Worm (Caenorhabditis elegans) whole organism, late embryonic: ENCODE data around the gene C37C3.2.

Experiments
- K09A11.1 ChIP-seq: sonication (generic microtip); optimal IDR thresholded peaks from 2 replicates; lab custom pipeline; 2017; ENCODE audit warnings: antibody characterized with exemption, mild to moderate bottlenecking, missing genetic modification characterization, missing compliant biosample characterization; ENCODE audit not compliant: insufficient read depth
- ama-1 ChIP-seq: fragments of 150-350 bp; optimal IDR thresholded peaks from 2 replicates; lab custom pipeline; 2014
- ceh-14 ChIP-seq: sonication (generic microtip); optimal IDR thresholded peaks from 2 replicates; lab custom pipeline; 2016; ENCODE audit warnings: missing genotype, missing genetic modification characterization, missing compliant biosample characterization
- ceh-34 ChIP-seq: sonication (generic microtip); optimal IDR thresholded peaks from 2 replicates; lab custom pipeline; 2016; ENCODE audit warnings: mild to moderate bottlenecking, missing genetic modification characterization, missing compliant biosample characterization
- elt-2 ChIP-seq: sonication (generic microtip); optimal IDR thresholded peaks from 2 replicates; lab custom pipeline; 2016; ENCODE audit warnings: missing genetic modification reagents, missing genetic modification characterization, missing compliant biosample characterization
- hlh-30 ChIP-seq: sonication (generic microtip); optimal IDR thresholded peaks from 2 replicates; lab custom pipeline; 2017; ENCODE audit warnings: antibody characterized with exemption, missing genetic modification characterization, missing compliant biosample characterization; ENCODE audit not compliant: insufficient read depth
- lin-11 ChIP-seq: fragments of 200-800 bp; sonication (Bioruptor generic); optimal IDR thresholded peaks from 2 replicates; lab custom pipeline; 2018; ENCODE audit warnings: mild to moderate bottlenecking, missing genetic modification characterization, missing compliant biosample characterization
- nfya-1 ChIP-seq: sonication (generic microtip); optimal IDR thresholded peaks from 2 replicates; lab custom pipeline; 2017; ENCODE audit warnings: missing genetic modification characterization, mild to moderate bottlenecking, missing compliant biosample characterization, antibody characterized with exemption, moderate library complexity
- nhr-11 ChIP-seq: fragments of 150-350 bp; optimal IDR thresholded peaks from 2 replicates; lab custom pipeline; 2014; ENCODE audit warnings: missing biosample characterization, missing genetic modification characterization
- pqm-1 ChIP-seq: sonication (generic microtip); optimal IDR thresholded peaks from 2 replicates; lab custom pipeline; 2016; ENCODE audit warnings: missing genetic modification characterization, missing compliant biosample characterization
- pros-1 ChIP-seq: fragments of 150-350 bp; optimal IDR thresholded peaks from 2 replicates; lab custom pipeline; 2014; ENCODE audit warnings: missing biosample characterization, missing genetic modification reagents, missing genetic modification characterization
- tbx-2 ChIP-seq: sonication (generic microtip); optimal IDR thresholded peaks from 2 replicates; lab custom pipeline; 2016; ENCODE audit warnings: missing genetic modification characterization, missing compliant biosample characterization

DNA sequence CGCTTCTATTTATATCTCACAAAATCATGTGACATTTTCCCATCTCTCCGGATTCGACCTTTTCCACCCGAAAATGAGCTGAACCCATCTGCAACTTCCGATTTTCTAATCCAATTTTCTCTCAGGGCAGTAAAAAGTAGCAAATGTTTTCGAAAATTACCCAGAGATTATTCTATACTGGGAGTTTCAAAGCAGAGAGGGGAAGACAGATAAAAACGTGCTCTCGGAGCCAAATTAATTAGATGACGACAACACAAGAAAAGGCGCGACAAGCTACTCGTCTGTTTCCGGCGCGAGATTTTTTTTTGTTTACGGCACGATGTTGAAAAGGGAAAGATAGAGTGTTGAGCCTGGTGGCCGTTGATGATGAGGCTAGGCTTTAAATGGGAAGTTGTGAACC, 28.7 kb downstream of the C37C3.2 start:
- TF ChIP-seq elt-2 (tag; lab: Kevin White, UChicago) (no peak), hlh-30 (tag; lab: Kevin White, UChicago) (no peak), ceh-14 (no peak), nfya-1 (tag; lab: Kevin White, UChicago) (no peak), nhr-11 (tag; lab: Kevin White, UChicago) (no peak), tbx-2 (tag; lab: Kevin White, UChicago) (no peak), ceh-34 (tag; lab: Kevin White, UChicago) (no peak), lin-11 (tag; lab: Kevin White, UChicago) (no peak), ama-1 (lab: Kevin White, UChicago) (no peak), pros-1 (no peak), K09A11.1 (tag; lab: Kevin White, UChicago) (no peak), pqm-1 (tag; lab: Kevin White, UChicago) (no peak)
